Worm (Caenorhabditis elegans) whole organism, young adult: ENCODE results near the gene ubc-15.

Experiments
- Y95B8A.8 ChIP-seq: fragments of 200-800 bp; sonication (Bioruptor generic); IDR thresholded peaks from 2 replicates; pipeline ENCODE4 v1.3.6; 2022; ENCODE audit warnings: missing genetic modification reagents, missing genetic modification characterization, missing compliant biosample characterization
- ama-1 ChIP-seq, 3 experiments: fragments of 150-350 bp in 1 of 3; sonication (generic microtip) in 2 of 3; optimal IDR thresholded peaks; 2 replicates each; lab custom pipeline; 2014 to 2018; ENCODE audit warnings: missing biosample characterization in 2 of 3, missing genetic modification characterization in 2 of 3, missing genetic modification reagents in 2 of 3
- attf-3 ChIP-seq: fragments of 200-800 bp; sonication (Bioruptor generic); conservative IDR thresholded peaks from 2 replicates; pipeline ENCODE4 v1.3.6; 2022; ENCODE audit warnings: missing genetic modification reagents, missing genetic modification characterization, missing compliant biosample characterization
- bed-1 ChIP-seq: fragments of 200-800 bp; sonication (Bioruptor generic); IDR thresholded peaks from 2 replicates; pipeline ENCODE4 v1.3.6; 2022; ENCODE audit warnings: missing genetic modification reagents, missing genetic modification characterization, missing compliant biosample characterization
- ccch-3 ChIP-seq: fragments of 200-800 bp; sonication (Bioruptor generic); optimal IDR thresholded peaks from 2 replicates; lab custom pipeline; 2018; ENCODE audit warnings: mild to moderate bottlenecking, missing genetic modification characterization, missing compliant biosample characterization
- ceh-27 ChIP-seq: fragments of 200-800 bp; sonication (Bioruptor generic); optimal IDR thresholded peaks from 2 replicates; lab custom pipeline; 2018; ENCODE audit warnings: mild to moderate bottlenecking, missing genetic modification characterization, moderate library complexity, missing compliant biosample characterization
- efl-1 ChIP-seq: fragments of 150-350 bp; optimal IDR thresholded peaks from 2 replicates; lab custom pipeline; 2014; ENCODE audit warnings: missing biosample characterization, missing genetic modification reagents, missing genetic modification characterization
- him-1 ChIP-seq: sonication (generic microtip); optimal IDR thresholded peaks from 2 replicates; lab custom pipeline; 2016; ENCODE audit warnings: missing genotype, missing genetic modification reagents, missing genetic modification characterization, missing compliant biosample characterization
- lin-26 ChIP-seq: fragments of 200-800 bp; sonication (Bioruptor generic); IDR thresholded peaks from 2 replicates; pipeline ENCODE4 v1.3.6; 2022; ENCODE audit warnings: missing genetic modification reagents, missing genetic modification characterization, missing compliant biosample characterization
- lin-35 ChIP-seq, 3 experiments: fragments of 150-350 bp in 2 of 3; sonication (generic microtip) in 1 of 3; optimal IDR thresholded peaks; 2 replicates each; lab custom pipeline; 2014 to 2018; ENCODE audit warnings: missing biosample characterization in 3 of 3, missing genetic modification characterization in 3 of 3, missing genetic modification reagents in 3 of 3
- nhr-120 ChIP-seq: fragments of 200-800 bp; sonication (Bioruptor generic); IDR thresholded peaks from 2 replicates; pipeline ENCODE4 v1.3.6; 2022; ENCODE audit warnings: missing genetic modification characterization, missing compliant biosample characterization
- sptf-2 ChIP-seq: fragments of 200-800 bp; sonication (Bioruptor generic); optimal IDR thresholded peaks from 2 replicates; lab custom pipeline; 2018; ENCODE audit warnings: mild to moderate bottlenecking, missing genetic modification characterization, missing compliant biosample characterization
- tbx-9 ChIP-seq: sonication (generic microtip); optimal IDR thresholded peaks from 2 replicates; lab custom pipeline; 2016; ENCODE audit warnings: borderline replicate concordance, missing genetic modification characterization, inconsistent platforms, missing compliant biosample characterization
- zfh-2 ChIP-seq: fragments of 200-800 bp; sonication (Bioruptor generic); conservative IDR thresholded peaks from 2 replicates; pipeline ENCODE4 v1.3.6; 2022; ENCODE audit warnings: missing genetic modification reagents, missing genetic modification characterization, missing compliant biosample characterization

DNA sequence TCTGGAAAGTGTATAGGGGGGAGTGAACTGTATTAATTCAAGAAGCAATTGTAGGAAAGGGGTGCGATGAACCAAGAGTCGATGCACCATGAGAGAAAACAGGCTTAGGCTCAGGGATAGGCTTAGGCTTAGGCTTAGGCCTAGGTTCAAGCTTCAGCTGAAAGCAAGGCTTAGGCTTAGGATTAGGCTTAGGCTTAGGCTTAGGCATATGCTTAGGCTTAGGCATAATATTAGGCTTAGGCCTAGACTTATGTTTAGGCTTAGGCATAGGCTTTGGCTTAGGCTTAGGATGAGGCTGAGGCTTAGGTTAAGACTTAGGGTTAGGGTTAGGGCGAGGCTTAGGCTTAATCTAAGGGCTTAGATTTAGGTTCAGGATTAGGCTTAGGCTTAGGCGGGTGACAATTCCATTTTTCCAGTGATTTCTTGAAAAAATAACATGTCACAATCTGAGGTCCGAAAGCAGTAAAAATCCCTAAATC is 50.8 kb downstream of the ubc-15 start:
- TF ChIP-seq efl-1 (GFP tag; lab: Kevin White, UChicago) (no peak), him-1 (tag; lab: Kevin White, UChicago) (no peak), attf-3 (GFP tag; lab: Robert Waterston, UW) (no peak), ama-1 (optimal IDR thresholded peaks at IDR 0.05; lab: Kevin White, UChicago) (no peak), ama-1 (GFP tag; optimal IDR thresholded peaks at IDR 0.05; lab: Kevin White, UChicago) (no peak), ceh-27 (GFP tag; lab: Kevin White, UChicago) (no peak), ccch-3 (GFP tag; lab: Kevin White, UChicago) (no peak), zfh-2 (GFP tag; lab: Robert Waterston, UW) (no peak), bed-1 (GFP tag; lab: Robert Waterston, UW) (no peak), lin-35 (GFP tag; optimal IDR thresholded peaks at IDR 0.05; lab: Kevin White, UChicago) (no peak), nhr-120 (GFP tag; lab: Robert Waterston, UW) (no peak), sptf-2 (GFP tag; lab: Kevin White, UChicago) (no peak), Y95B8A.8 (no peak), tbx-9 (tag; lab: Kevin White, UChicago) (no peak), lin-26 (GFP tag; lab: Robert Waterston, UW) (no peak)
